Worm (Caenorhabditis elegans) whole organism, young adult: ENCODE data around the gene duxl-1.

Source experiments
- B0261.1 ChIP-seq: sonication (generic microtip); optimal IDR thresholded peaks from 2 replicates; lab custom pipeline; 2016; ENCODE audit warnings: mild to moderate bottlenecking, missing genetic modification characterization, moderate library complexity, missing compliant biosample characterization
- C17E4.6 ChIP-seq: fragments of 200-800 bp; sonication (Bioruptor generic); IDR thresholded peaks from 2 replicates; pipeline ENCODE4 v1.3.6; 2022; ENCODE audit warnings: missing genetic modification reagents, missing genetic modification characterization, missing compliant biosample characterization
- D2030.7 ChIP-seq: fragments of 200-800 bp; sonication (Bioruptor generic); IDR thresholded peaks from 2 replicates; pipeline ENCODE4 v1.3.6; 2022; ENCODE audit warnings: missing genetic modification reagents, missing genetic modification characterization, missing compliant biosample characterization
- F10E7.11 ChIP-seq: sonication (generic microtip); optimal IDR thresholded peaks from 2 replicates; lab custom pipeline; 2017; ENCODE audit warnings: mild to moderate bottlenecking, missing genetic modification characterization, moderate library complexity, missing compliant biosample characterization
- F22D6.2 ChIP-seq: sonication (generic microtip); optimal IDR thresholded peaks from 2 replicates; lab custom pipeline; 2016; ENCODE audit warnings: mild to moderate bottlenecking, missing genetic modification characterization, missing compliant biosample characterization
- F23B12.7 ChIP-seq: sonication (generic microtip); optimal IDR thresholded peaks from 2 replicates; lab custom pipeline; 2017; ENCODE audit warnings: missing genetic modification characterization, mild to moderate bottlenecking, missing compliant biosample characterization, antibody characterized with exemption, moderate library complexity; ENCODE audit not compliant: insufficient read depth
- F57A8.1 ChIP-seq: fragments of 200-800 bp; sonication (Bioruptor generic); optimal IDR thresholded peaks from 2 replicates; lab custom pipeline; 2018; ENCODE audit warnings: mild to moderate bottlenecking, missing genetic modification characterization, moderate library complexity, missing compliant biosample characterization
- K12H6.12 ChIP-seq: fragments of 200-800 bp; sonication (Bioruptor generic); optimal IDR thresholded peaks from 2 replicates; lab custom pipeline; 2018; ENCODE audit warnings: mild to moderate bottlenecking, missing genetic modification characterization, missing compliant biosample characterization
- Y56A3A.18 ChIP-seq: fragments of 200-800 bp; sonication (Bioruptor generic); IDR thresholded peaks from 2 replicates; pipeline ENCODE4 v1.3.6; 2022; ENCODE audit warnings: missing genetic modification reagents, missing genetic modification characterization, missing compliant biosample characterization
- akir-1 ChIP-seq: fragments of 200-800 bp; sonication (Bioruptor generic); optimal IDR thresholded peaks from 2 replicates; lab custom pipeline; 2018; ENCODE audit warnings: mild to moderate bottlenecking, missing genetic modification characterization, moderate library complexity, missing compliant biosample characterization
- ama-1 ChIP-seq, 3 experiments: fragments of 150-350 bp in 1 of 3; sonication (generic microtip) in 2 of 3; optimal IDR thresholded peaks; 2 replicates each; lab custom pipeline; 2014 to 2018; ENCODE audit warnings: missing biosample characterization in 2 of 3, missing genetic modification characterization in 2 of 3, missing genetic modification reagents in 2 of 3
- aptf-2 ChIP-seq: fragments of 200-800 bp; sonication (Bioruptor generic); conservative IDR thresholded peaks from 2 replicates; pipeline ENCODE4 v1.3.6; 2022; ENCODE audit warnings: missing genetic modification reagents, missing genetic modification characterization, missing compliant biosample characterization
- aptf-3 ChIP-seq: fragments of 200-800 bp; sonication (Bioruptor generic); IDR thresholded peaks from 2 replicates; pipeline ENCODE4 v1.3.6; 2022; ENCODE audit warnings: missing genetic modification characterization, missing compliant biosample characterization
- athp-1 ChIP-seq: sonication (generic microtip); optimal IDR thresholded peaks from 2 replicates; lab custom pipeline; 2017; ENCODE audit warnings: mild to moderate bottlenecking, missing genetic modification characterization, missing compliant biosample characterization
- bed-1 ChIP-seq: fragments of 200-800 bp; sonication (Bioruptor generic); IDR thresholded peaks from 2 replicates; pipeline ENCODE4 v1.3.6; 2022; ENCODE audit warnings: missing genetic modification reagents, missing genetic modification characterization, missing compliant biosample characterization
- ceh-27 ChIP-seq: fragments of 200-800 bp; sonication (Bioruptor generic); optimal IDR thresholded peaks from 2 replicates; lab custom pipeline; 2018; ENCODE audit warnings: mild to moderate bottlenecking, missing genetic modification characterization, moderate library complexity, missing compliant biosample characterization
- efl-1 ChIP-seq: fragments of 150-350 bp; optimal IDR thresholded peaks from 2 replicates; lab custom pipeline; 2014; ENCODE audit warnings: missing biosample characterization, missing genetic modification reagents, missing genetic modification characterization
- egl-44 ChIP-seq: fragments of 200-800 bp; sonication (Bioruptor generic); IDR thresholded peaks from 2 replicates; pipeline ENCODE4 v1.3.6; 2022; ENCODE audit warnings: missing genetic modification reagents, missing genetic modification characterization, missing compliant biosample characterization
- egrh-3 ChIP-seq: fragments of 200-800 bp; sonication (Bioruptor generic); IDR thresholded peaks from 2 replicates; pipeline ENCODE4 v1.3.6; 2022; ENCODE audit warnings: missing genetic modification reagents, missing genetic modification characterization, missing compliant biosample characterization
- him-1 ChIP-seq: sonication (generic microtip); optimal IDR thresholded peaks from 2 replicates; lab custom pipeline; 2016; ENCODE audit warnings: missing genotype, missing genetic modification reagents, missing genetic modification characterization, missing compliant biosample characterization
- hlh-26 ChIP-seq: fragments of 200-800 bp; sonication (Bioruptor generic); conservative IDR thresholded peaks from 2 replicates; pipeline ENCODE4 v1.3.6; 2022; ENCODE audit warnings: missing genetic modification reagents, missing genetic modification characterization, missing compliant biosample characterization
- hmg-1.2 ChIP-seq: fragments of 200-800 bp; sonication (Bioruptor generic); IDR thresholded peaks from 2 replicates; pipeline ENCODE4 v1.3.6; 2022; ENCODE audit warnings: missing genetic modification reagents, missing genetic modification characterization, missing compliant biosample characterization
- hrde-1 ChIP-seq: sonication (generic microtip); optimal IDR thresholded peaks from 2 replicates; lab custom pipeline; 2016; ENCODE audit warnings: missing genetic modification characterization, mild to moderate bottlenecking, missing compliant biosample characterization, moderate library complexity, missing genotype, missing genetic modification reagents, borderline replicate concordance
- hsf-1 ChIP-seq: fragments of 200-800 bp; sonication (Bioruptor generic); IDR thresholded peaks from 2 replicates; pipeline ENCODE4 v1.3.6; 2022; ENCODE audit warnings: missing genetic modification reagents, missing genetic modification characterization, missing compliant biosample characterization
- let-526 ChIP-seq: fragments of 200-800 bp; sonication (Bioruptor generic); IDR thresholded peaks from 2 replicates; pipeline ENCODE4 v1.3.6; 2022; ENCODE audit warnings: missing genetic modification reagents, missing genetic modification characterization, missing compliant biosample characterization
- let-607 ChIP-seq, 2 experiments: fragments of 200-800 bp in 1 of 2; sonication (Bioruptor generic) in 1 of 2; sonication (generic microtip) in 1 of 2; optimal IDR thresholded peaks; 2 replicates each; lab custom pipeline; 2016 to 2018; ENCODE audit warnings: mild to moderate bottlenecking in 2 of 2, missing compliant biosample characterization in 2 of 2, missing genetic modification characterization in 2 of 2, moderate library complexity in 2 of 2, missing genotype in 1 of 2
- lin-26 ChIP-seq: fragments of 200-800 bp; sonication (Bioruptor generic); IDR thresholded peaks from 2 replicates; pipeline ENCODE4 v1.3.6; 2022; ENCODE audit warnings: missing genetic modification reagents, missing genetic modification characterization, missing compliant biosample characterization
- lsy-27 ChIP-seq: sonication (generic microtip); optimal IDR thresholded peaks from 2 replicates; lab custom pipeline; 2017; ENCODE audit warnings: missing genetic modification characterization, mild to moderate bottlenecking, missing compliant biosample characterization, antibody characterized with exemption, missing genotype, borderline replicate concordance; ENCODE audit not compliant: insufficient read depth
- mxl-1 ChIP-seq: sonication (generic microtip); optimal IDR thresholded peaks from 2 replicates; lab custom pipeline; 2016; ENCODE audit warnings: missing genetic modification characterization, missing compliant biosample characterization
- nhr-80 ChIP-seq: sonication (generic microtip); optimal IDR thresholded peaks from 2 replicates; lab custom pipeline; 2016; ENCODE audit warnings: missing genetic modification characterization, missing compliant biosample characterization
- nhr-90 ChIP-seq: sonication (generic microtip); optimal IDR thresholded peaks from 2 replicates; lab custom pipeline; 2016; ENCODE audit warnings: missing genotype, mild to moderate bottlenecking, missing genetic modification characterization, missing compliant biosample characterization
- pha-4 ChIP-seq: fragments of 150-350 bp; sonication (generic microtip); optimal IDR thresholded peaks from 2 replicates; lab custom pipeline; 2014; ENCODE audit warnings: missing biosample characterization, missing genetic modification reagents, missing genetic modification characterization
- rcor-1 ChIP-seq: fragments of 200-800 bp; sonication (Bioruptor generic); IDR thresholded peaks from 2 replicates; pipeline ENCODE4 v1.3.6; 2022; ENCODE audit warnings: missing genetic modification reagents, missing genetic modification characterization, missing compliant biosample characterization
- rpc-1 ChIP-seq, 2 experiments: fragments of 150-350 bp in 1 of 2; sonication (generic microtip) in 1 of 2; optimal IDR thresholded peaks; 2 replicates each; lab custom pipeline; 2014 to 2018; ENCODE audit warnings: missing biosample characterization in 1 of 2, missing genetic modification characterization in 1 of 2, missing genetic modification reagents in 1 of 2, missing genotype in 1 of 2
- snpc-1.1 ChIP-seq: sonication (generic microtip); optimal IDR thresholded peaks from 2 replicates; lab custom pipeline; 2017; ENCODE audit warnings: missing genetic modification characterization, mild to moderate bottlenecking, missing compliant biosample characterization, antibody characterized with exemption, moderate library complexity, missing genotype, missing genetic modification reagents; ENCODE audit not compliant: insufficient read depth
- snpc-1.3 ChIP-seq: sonication (generic microtip); optimal IDR thresholded peaks from 2 replicates; lab custom pipeline; 2017; ENCODE audit warnings: missing genetic modification characterization, mild to moderate bottlenecking, missing compliant biosample characterization, antibody characterized with exemption, moderate library complexity, missing genotype, missing genetic modification reagents; ENCODE audit not compliant: insufficient read depth
- tbp1 ChIP-seq: fragments of 200-800 bp; sonication (Bioruptor generic); optimal IDR thresholded peaks from 2 replicates; lab custom pipeline; 2018; ENCODE audit warnings: mild to moderate bottlenecking, missing genetic modification characterization, missing compliant biosample characterization
- xnd-1 ChIP-seq: sonication (generic microtip); optimal IDR thresholded peaks from 2 replicates; lab custom pipeline; 2016; ENCODE audit warnings: missing genotype, missing genetic modification reagents, missing genetic modification characterization, missing compliant biosample characterization

duxl-1 gene

ce11 chrII:1694530-1694929, 31.0 kb downstream of the duxl-1 start, which contains the start of gene fbxc-26:
TSS of gene fbxc-26 (minus strand) at chrII:1694630.
- TF ChIP-seq rcor-1 (GFP tag; lab: Robert Waterston, UW) (no peak), hmg-1.2 (GFP tag; lab: Robert Waterston, UW) (no peak), F22D6.2 (tag; lab: Kevin White, UChicago) (no peak), akir-1 (GFP tag; lab: Kevin White, UChicago) (no peak), F23B12.7 (tag; lab: Kevin White, UChicago) (no peak), egrh-3 (GFP tag; lab: Robert Waterston, UW) (no peak), xnd-1 (tag; lab: Kevin White, UChicago) (no peak), D2030.7 (no peak), bed-1 (GFP tag; lab: Robert Waterston, UW) (no peak), hlh-26 (GFP tag; lab: Robert Waterston, UW) (no peak), C17E4.6 (no peak), nhr-80 (tag; lab: Kevin White, UChicago) (no peak), mxl-1 (tag; lab: Kevin White, UChicago) (no peak), snpc-1.3 (tag; lab: Kevin White, UChicago) (no peak)

ce11 chrII:1695861-1696260, 32.4 kb downstream of the duxl-1 start, which contains the start of gene F58E1.13:
TSS of gene F58E1.13 (minus strand) at chrII:1695872.
- TF ChIP-seq let-526 = no peak
- peak; percentile 90 for TF ChIP-seq aptf-2
- TF ChIP-seq efl-1 (GFP tag; lab: Kevin White, UChicago) = peak; percentile 5

ce11 chrII:1700518-1701091, 37.1 kb downstream of the duxl-1 start:
- TF ChIP-seq rpc-1 (optimal IDR thresholded peaks at IDR 0.05; lab: Kevin White, UChicago) = peak; percentile 32
- peak; percentile 66 for TF ChIP-seq rpc-1 (tag; optimal IDR thresholded peaks at IDR 0.05; lab: Kevin White, UChicago)
- TF ChIP-seq B0261.1 = peak; percentile 59
- TF ChIP-seq tbp1 (GFP tag; lab: Kevin White, UChicago) = peak; percentile 76
- peak; percentile 61; the same call in 1 of the 2 replicates for TF ChIP-seq lin-26 (GFP tag; lab: Robert Waterston, UW)
- TF ChIP-seq, all 124 proteins: peak for 4; not testable (repeated sequence) for 120

- TF ChIP-seq K12H6.12 (tag; lab: Kevin White, UChicago) (no peak), nhr-90 (no peak), F57A8.1 (GFP tag; lab: Kevin White, UChicago) (no peak), snpc-1.1 (tag; lab: Kevin White, UChicago) (no peak)
Measured at ce11 chrII:1703363-1703762, 39.9 kb downstream of the duxl-1 start, which contains the start of gene fbxb-47. TSS of gene fbxb-47 (minus strand) at chrII:1703463.

ce11 chrII:1706385-1706784, 42.9 kb downstream of the duxl-1 start, which contains the start of gene sdz-18:
TSS of gene sdz-18 (minus strand) at chrII:1706485.
- TF ChIP-seq F10E7.11 (tag; lab: Kevin White, UChicago) (no peak), lsy-27 (tag; lab: Kevin White, UChicago) (no peak), athp-1 (tag; lab: Kevin White, UChicago) (no peak), aptf-3 (no peak), mxl-1 (tag; lab: Kevin White, UChicago) (no peak), ceh-27 (GFP tag; lab: Kevin White, UChicago) (no peak), pha-4 (no peak), hrde-1 (no peak), Y56A3A.18 (GFP tag; lab: Robert Waterston, UW) (no peak), B0261.1 (no peak), hsf-1 (GFP tag; lab: Robert Waterston, UW) (no peak), let-607 (tag; optimal IDR thresholded peaks at IDR 0.05; lab: Kevin White, UChicago) (no peak), ama-1 (optimal IDR thresholded peaks at IDR 0.05; lab: Kevin White, UChicago) (no peak), ama-1 (GFP tag; optimal IDR thresholded peaks at IDR 0.05; lab: Kevin White, UChicago) (no peak), rcor-1 (GFP tag; lab: Robert Waterston, UW) (no peak), egl-44 (GFP tag; lab: Robert Waterston, UW) (no peak), him-1 (no peak)
